Worm (Caenorhabditis elegans) whole organism, early embryonic: Measurements from ENCODE around the gene C25H3.17.
"Not testable (repeated sequence)": the region's sequence is repeated elsewhere in the genome, so short reads cannot be mapped to it uniquely, and the experiment has no call there.

Experiments
- F13C5.2 ChIP-seq: sonication (generic microtip); optimal IDR thresholded peaks from 2 replicates; lab custom pipeline; 2017; ENCODE audit warnings: mild to moderate bottlenecking, missing genetic modification characterization, inconsistent platforms, missing compliant biosample characterization
- aly-1 ChIP-seq: sonication (generic microtip); optimal IDR thresholded peaks from 2 replicates; lab custom pipeline; 2016; ENCODE audit warnings: missing genetic modification characterization, missing compliant biosample characterization
- ama-1 ChIP-seq: fragments of 150-350 bp; optimal IDR thresholded peaks from 2 replicates; lab custom pipeline; 2014
- ets-7 ChIP-seq: sonication (generic microtip); optimal IDR thresholded peaks from 2 replicates; lab custom pipeline; 2016; ENCODE audit warnings: missing genotype, missing genetic modification characterization, missing compliant biosample characterization

ce11 chrII:5622383-5622939 is 47.0 kb downstream of the C25H3.17 start, which contains the start of the genes eif-3.L and npl-4.2:
- TF ChIP-seq F13C5.2 (tag; lab: Kevin White, UChicago); ets-7 (tag; lab: Kevin White, UChicago); aly-1 (tag; lab: Kevin White, UChicago); ama-1 (lab: Kevin White, UChicago): not testable (repeated sequence)
